Fruit fly (Drosophila melanogaster) whole organism, wandering third instar larva: ENCODE measurements around the gene CG7781.

ENCODE experiments used
- Abd-B ChIP-seq: fragments of >200 bp; optimal IDR thresholded peaks from 2 replicates; lab custom pipeline; 2017; ENCODE audit warnings: missing biosample characterization, missing genetic modification characterization
- CG32264 ChIP-seq: fragments of 200-800 bp; sonication (Bioruptor generic); optimal IDR thresholded peaks from 2 replicates; lab custom pipeline; 2016; ENCODE audit warnings: missing biosample characterization, missing genetic modification characterization
- CrebA ChIP-seq: fragments of 200-800 bp; sonication (Bioruptor generic); optimal IDR thresholded peaks from 2 replicates; lab custom pipeline; 2016; ENCODE audit warnings: missing biosample characterization, mild to moderate bottlenecking, missing genetic modification characterization, borderline replicate concordance
- Dfd ChIP-seq: fragments of >200 bp; optimal IDR thresholded peaks from 2 replicates; lab custom pipeline; 2017; ENCODE audit warnings: missing biosample characterization, missing genetic modification characterization
- Dif ChIP-seq: fragments of 200-275, 200-300 bp; sonication (Bioruptor generic); optimal IDR thresholded peaks from 2 replicates; lab custom pipeline; 2018; ENCODE audit warnings: missing biosample characterization, missing genetic modification characterization; ENCODE audit not compliant: partially characterized antibody
- HLH106 ChIP-seq: fragments of 200-800 bp; optimal IDR thresholded peaks from 3 replicates; lab custom pipeline; 2019; ENCODE audit warnings: missing biosample characterization, mild to moderate bottlenecking, missing genetic modification characterization, moderate library complexity
- Hnf4 ChIP-seq: fragments of 200-800 bp; sonication (Bioruptor generic); optimal IDR thresholded peaks from 2 replicates; lab custom pipeline; 2016; ENCODE audit warnings: missing biosample characterization, mild to moderate bottlenecking, missing genetic modification characterization
- Hr78 ChIP-seq: fragments of >200 bp; optimal IDR thresholded peaks from 2 replicates; lab custom pipeline; 2017; ENCODE audit warnings: missing biosample characterization, missing genetic modification characterization
- Hr83 ChIP-seq: fragments of 200-300 bp; sonication (Bioruptor generic); optimal IDR thresholded peaks from 2 replicates; lab custom pipeline; 2016; ENCODE audit warnings: missing biosample characterization, mild to moderate bottlenecking, missing genetic modification characterization, moderate library complexity; ENCODE audit not compliant: poor library complexity, severe bottlenecking
- Jra ChIP-seq: sonication (Bioruptor generic); optimal IDR thresholded peaks from 2 replicates; lab custom pipeline; 2016; ENCODE audit warnings: missing biosample characterization, missing genetic modification characterization
- Mio ChIP-seq: sonication (Bioruptor generic); optimal IDR thresholded peaks from 2 replicates; lab custom pipeline; 2016; ENCODE audit warnings: missing biosample characterization, missing genetic modification characterization
- Myc ChIP-seq: fragments of >200 bp; optimal IDR thresholded peaks from 2 replicates; lab custom pipeline; 2017
- N ChIP-seq: fragments of >200 bp; optimal IDR thresholded peaks from 2 replicates; lab custom pipeline; 2018; ENCODE audit warnings: missing biosample characterization, missing external identifiers, missing genetic modification characterization
- OdsH ChIP-seq: fragments of 200-800 bp; sonication (Bioruptor generic); optimal IDR thresholded peaks from 2 replicates; lab custom pipeline; 2016; ENCODE audit warnings: missing biosample characterization, mild to moderate bottlenecking, missing genetic modification characterization
- Rel ChIP-seq, 2 experiments: fragments of 200-800 bp; sonication (Bioruptor generic) in 1 of 2; optimal IDR thresholded peaks; 2 replicates in 1 of 2; 3 replicates in 1 of 2; lab custom pipeline; 2016 to 2019; ENCODE audit warnings: mild to moderate bottlenecking in 2 of 2, missing biosample characterization in 2 of 2, missing genetic modification characterization in 2 of 2, moderate library complexity in 1 of 2
- Sp1 ChIP-seq: fragments of 200-800 bp; sonication (Bioruptor generic); optimal IDR thresholded peaks from 3 replicates; lab custom pipeline; 2019; ENCODE audit warnings: missing biosample characterization, mild to moderate bottlenecking, missing genetic modification characterization, moderate library complexity
- Vsx2 ChIP-seq: fragments of 200-300, 225-300 bp; sonication (Bioruptor generic); optimal IDR thresholded peaks from 2 replicates; lab custom pipeline; 2018; ENCODE audit warnings: missing biosample characterization, missing genetic modification characterization; ENCODE audit not compliant: partially characterized antibody
- br ChIP-seq: fragments of 200-800 bp; sonication (Bioruptor generic); optimal IDR thresholded peaks from 2 replicates; lab custom pipeline; 2016; ENCODE audit warnings: missing biosample characterization, missing genetic modification characterization
- dl ChIP-seq, 2 experiments: fragments of 175-275, 200-275 bp in 1 of 2; fragments of 200-275 bp in 1 of 2; sonication (Bioruptor generic); optimal IDR thresholded peaks; lab custom pipeline; 2018; ENCODE audit warnings: mild to moderate bottlenecking in 2 of 2, missing biosample characterization in 2 of 2, missing genetic modification characterization in 2 of 2, moderate library complexity in 2 of 2; ENCODE audit not compliant: partially characterized antibody in 2 of 2, insufficient read depth in 1 of 2
- dsf ChIP-seq: sonication (Bioruptor generic); optimal IDR thresholded peaks from 2 replicates; lab custom pipeline; 2016; ENCODE audit warnings: missing biosample characterization, missing genetic modification characterization, borderline replicate concordance
- ey ChIP-seq: fragments of 200-800 bp; sonication (Bioruptor generic); optimal IDR thresholded peaks from 2 replicates; lab custom pipeline; 2016; ENCODE audit warnings: missing biosample characterization, missing genetic modification characterization
- foxo ChIP-seq, 2 experiments: fragments of 200-800 bp; sonication (Bioruptor generic); optimal IDR thresholded peaks; 2 replicates in 1 of 2; 3 replicates in 1 of 2; lab custom pipeline; 2016 to 2017; ENCODE audit warnings: missing biosample characterization in 2 of 2, missing genetic modification characterization in 2 of 2
- h ChIP-seq: fragments of 200-800 bp; sonication (Bioruptor generic); optimal IDR thresholded peaks from 3 replicates; lab custom pipeline; 2016; ENCODE audit warnings: missing biosample characterization, mild to moderate bottlenecking, missing genetic modification characterization
- jim ChIP-seq: fragments of 175-275, 200-325 bp; sonication (Bioruptor generic); optimal IDR thresholded peaks from 2 replicates; lab custom pipeline; 2016; ENCODE audit warnings: missing biosample characterization, mild to moderate bottlenecking, missing genetic modification characterization
- lola ChIP-seq: fragments of >200 bp; optimal IDR thresholded peaks from 2 replicates; lab custom pipeline; 2017; ENCODE audit warnings: missing biosample characterization, missing genetic modification characterization
- pan ChIP-seq: fragments of >200 bp; optimal IDR thresholded peaks from 2 replicates; lab custom pipeline; 2017
- psq ChIP-seq: fragments of 200-800 bp; sonication (Bioruptor generic); optimal IDR thresholded peaks from 3 replicates; lab custom pipeline; 2017; ENCODE audit warnings: missing biosample characterization, mild to moderate bottlenecking, missing genetic modification characterization, moderate library complexity
- rgr ChIP-seq: fragments of 200-800 bp; sonication (Bioruptor generic); optimal IDR thresholded peaks from 3 replicates; lab custom pipeline; 2016; ENCODE audit warnings: missing biosample characterization, mild to moderate bottlenecking, missing genetic modification characterization
- sage ChIP-seq: fragments of 200-800 bp; sonication (Bioruptor generic); optimal IDR thresholded peaks from 2 replicates; lab custom pipeline; 2016; ENCODE audit warnings: missing biosample characterization, mild to moderate bottlenecking, missing genetic modification characterization
- sv ChIP-seq: fragments of 200-800 bp; sonication (Bioruptor generic); optimal IDR thresholded peaks from 3 replicates; lab custom pipeline; 2016; ENCODE audit warnings: missing biosample characterization, missing genetic modification characterization
- tai ChIP-seq: sonication (Bioruptor generic); optimal IDR thresholded peaks from 2 replicates; lab custom pipeline; 2016; ENCODE audit warnings: missing biosample characterization, missing genetic modification characterization
- usp ChIP-seq: fragments of >200 bp; optimal IDR thresholded peaks from 2 replicates; lab custom pipeline; 2017; ENCODE audit warnings: missing biosample characterization, missing genetic modification characterization
- woc ChIP-seq: sonication (Bioruptor generic); optimal IDR thresholded peaks from 2 replicates; lab custom pipeline; 2016; ENCODE audit warnings: missing biosample characterization, mild to moderate bottlenecking, missing genetic modification characterization

Gene CG7781

DNA sequence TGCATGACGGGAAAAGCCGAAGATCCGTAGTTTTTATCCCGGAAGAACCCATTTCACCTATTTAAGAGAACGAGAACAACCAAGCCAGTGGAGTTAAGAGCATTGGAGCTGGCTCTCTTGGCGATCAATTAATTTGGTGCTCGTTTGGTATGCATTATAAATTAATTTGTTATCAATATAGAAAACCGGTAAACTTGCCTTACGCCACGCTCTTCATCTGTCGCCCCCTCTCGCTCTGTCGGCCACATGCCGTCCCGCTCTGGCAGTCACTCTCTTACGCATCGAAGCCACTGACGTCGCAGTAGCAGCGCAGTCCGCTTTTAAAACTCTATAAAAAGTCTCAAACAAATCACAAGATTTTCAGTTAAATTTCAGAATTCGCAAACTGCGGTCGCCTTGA, 21.1 kb upstream of the CG7781 start, which contains the start of gene CG7778:
Gene CG7778, plus strand, starts transcription at position 361 of the 400 bp plus-strand sequence.
- peak; percentile 26 for TF ChIP-seq Dif (GFP tag; lab: Kevin White, UChicago)
- no peak for TF ChIP-seq ey
- TF ChIP-seq Mio (GFP tag; lab: Kevin White, UChicago): no peak

DNA sequence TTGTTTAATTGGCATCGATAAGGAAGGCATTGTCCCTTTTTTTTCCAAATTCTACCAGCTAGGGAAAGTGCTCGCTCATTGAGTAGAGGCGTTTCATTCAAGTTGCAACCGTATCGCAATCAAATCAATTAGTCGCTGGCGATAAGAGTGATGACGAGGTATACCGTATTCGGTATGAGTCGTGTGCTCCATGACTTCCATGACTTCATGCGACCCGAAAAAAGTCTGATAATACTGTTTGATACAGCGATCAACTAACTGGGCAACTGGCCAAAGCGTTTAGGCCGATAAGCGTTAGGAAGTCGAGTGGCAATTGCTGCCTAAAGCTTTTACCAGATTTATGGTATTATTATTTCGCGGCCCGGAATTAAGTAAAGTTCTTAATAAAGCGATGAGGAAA, 19.3 kb upstream of the CG7781 start:
- TF ChIP-seq dsf (GFP tag; lab: Kevin White, UChicago): no peak
- TF ChIP-seq ey: no peak
- TF ChIP-seq Rel (GFP tag; optimal IDR thresholded peaks at IDR 0.05; lab: Kevin White, UChicago): no peak
- peak; percentile 20 for TF ChIP-seq Rel (tag; optimal IDR thresholded peaks at IDR 0.05; lab: Kevin White, UChicago)
- TF ChIP-seq tai (GFP tag; lab: Kevin White, UChicago): no peak
- TF ChIP-seq rgr (GFP tag; lab: Kevin White, UChicago): no peak
- TF ChIP-seq jim (GFP tag; lab: Kevin White, UChicago): no peak
- peak; percentile 63 for TF ChIP-seq h (GFP tag; lab: Kevin White, UChicago)

DNA sequence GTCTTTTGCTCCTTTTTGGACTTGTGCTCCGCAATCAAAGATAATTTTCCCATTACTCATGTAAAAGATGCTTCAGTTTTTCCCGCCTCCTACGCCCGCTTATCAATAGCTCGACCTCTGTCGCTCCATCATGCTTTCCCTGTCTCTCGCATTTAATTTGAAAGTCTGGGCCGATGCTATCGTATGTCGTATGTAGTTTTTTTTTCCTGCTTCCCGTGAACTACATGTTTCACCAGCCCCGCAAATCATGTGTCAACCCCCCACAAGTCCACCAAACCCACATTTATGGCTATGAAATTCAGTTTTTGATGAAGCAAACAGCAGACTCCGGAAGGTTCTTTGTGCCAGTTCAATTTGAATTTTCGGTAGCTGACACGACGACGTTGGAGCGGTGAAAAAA, 17.2 kb upstream of the CG7781 start, which contains the start of gene CG14273:
Gene CG14273, plus strand, starts transcription at position 301 of the 400 bp plus-strand sequence.
- TF ChIP-seq Abd-B (no peak), Dif (GFP tag; lab: Kevin White, UChicago) (no peak), CrebA (GFP tag; lab: Kevin White, UChicago) (no peak), OdsH (no peak), sage (GFP tag; lab: Kevin White, UChicago) (no peak), Rel (GFP tag; optimal IDR thresholded peaks at IDR 0.05; lab: Kevin White, UChicago) (no peak), Rel (tag; optimal IDR thresholded peaks at IDR 0.05; lab: Kevin White, UChicago) (no peak), Hnf4 (no peak), ey (no peak), CG32264 (GFP tag; lab: Kevin White, UChicago) (no peak), lola (no peak), Vsx2 (GFP tag; lab: Kevin White, UChicago) (no peak)

dm6 chr2L:8339751-8340349, 14.6 kb upstream of the CG7781 start:
- TF ChIP-seq Hr78 (GFP tag; lab: Kevin White, UChicago) (no peak), usp (GFP tag; lab: Kevin White, UChicago) (no peak), Rel (GFP tag; optimal IDR thresholded peaks at IDR 0.05; lab: Kevin White, UChicago) (no peak), Rel (tag; optimal IDR thresholded peaks at IDR 0.05; lab: Kevin White, UChicago) (peak; percentile 96)

DNA sequence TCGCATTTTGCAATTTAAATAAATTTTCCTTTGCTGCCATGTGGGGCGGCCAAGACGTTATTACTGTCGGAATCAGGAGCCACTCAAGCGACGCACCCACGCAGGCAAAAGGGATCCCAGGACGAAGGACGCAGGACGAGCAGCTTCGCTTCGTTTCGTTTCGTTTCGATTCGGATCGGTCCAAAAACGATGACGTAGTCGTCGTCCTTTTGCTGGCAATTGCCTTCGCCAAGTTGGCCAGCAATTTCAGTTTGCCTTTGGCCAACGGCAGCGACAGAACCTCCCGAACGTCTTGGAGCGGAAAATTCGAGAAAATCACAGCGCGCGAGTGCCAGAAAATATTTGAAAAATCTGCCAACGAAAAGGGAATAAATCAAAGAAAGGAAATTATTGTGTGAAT, 12.8 kb upstream of the CG7781 start, which contains the start of gene witty:
Gene witty, plus strand, starts transcription at position 249 of the 400 bp plus-strand sequence.
- TF ChIP-seq usp (GFP tag; lab: Kevin White, UChicago) (no peak), psq (GFP tag; lab: Kevin White, UChicago) (no peak), N (GFP tag; lab: Kevin White, UChicago) (no peak), sage (GFP tag; lab: Kevin White, UChicago) (no peak), woc (no peak), Dif (GFP tag; lab: Kevin White, UChicago) (no peak), dl (GFP tag; optimal IDR thresholded peaks at IDR 0.05; lab: Kevin White, UChicago; ENCODE audit: insufficient read depth in 1 of 2, partially characterized antibody in 2 of 2) (no peak), Hr83 (no peak), tai (GFP tag; lab: Kevin White, UChicago) (no peak), Jra (no peak), dsf (GFP tag; lab: Kevin White, UChicago) (no peak), Myc (lab: Kevin White, UChicago) (no peak), rgr (GFP tag; lab: Kevin White, UChicago) (no peak), Dfd (no peak), Rel (GFP tag; optimal IDR thresholded peaks at IDR 0.05; lab: Kevin White, UChicago) (no peak), Rel (tag; optimal IDR thresholded peaks at IDR 0.05; lab: Kevin White, UChicago) (no peak)
- TF ChIP-seq, all 38 proteins: peak for 0

DNA sequence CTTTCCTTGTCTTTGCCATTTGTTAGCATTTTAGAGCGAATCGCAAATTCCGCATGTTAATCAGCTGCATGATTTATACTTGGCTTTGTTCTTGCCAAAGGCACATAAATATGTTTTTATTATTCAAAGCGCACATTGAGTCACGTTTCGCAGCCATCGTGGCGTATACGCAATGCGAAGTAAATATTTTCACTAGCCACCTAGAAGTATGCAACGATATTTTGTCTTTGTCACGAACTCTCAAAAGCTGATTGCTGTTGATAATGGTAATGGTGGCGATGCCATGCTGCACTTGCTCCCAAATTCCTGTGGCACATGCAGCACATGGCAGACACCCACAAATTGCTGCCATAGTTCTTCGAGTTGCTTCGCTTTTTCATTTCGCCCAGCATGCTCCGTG, 9.5 kb upstream of the CG7781 start:
- no peak for TF ChIP-seq dl (GFP tag; optimal IDR thresholded peaks at IDR 0.05; lab: Kevin White, UChicago; ENCODE audit: insufficient read depth in 1 of 2, partially characterized antibody in 2 of 2)
- TF ChIP-seq sv: no peak
- TF ChIP-seq N (GFP tag; lab: Kevin White, UChicago): no peak
- peak; percentile 2 for TF ChIP-seq Myc (lab: Kevin White, UChicago)
- TF ChIP-seq foxo (GFP tag; optimal IDR thresholded peaks at IDR 0.05; lab: Kevin White, UChicago): no peak
- TF ChIP-seq HLH106: no peak
- TF ChIP-seq pan (lab: Kevin White, UChicago): no peak
- TF ChIP-seq ey: no peak
- no peak for TF ChIP-seq Vsx2 (GFP tag; lab: Kevin White, UChicago)
- TF ChIP-seq rgr (GFP tag; lab: Kevin White, UChicago): no peak
- no peak for TF ChIP-seq tai (GFP tag; lab: Kevin White, UChicago)
- no peak for TF ChIP-seq Sp1 (GFP tag; lab: Kevin White, UChicago)
- no peak for TF ChIP-seq Jra
- TF ChIP-seq br (GFP tag; lab: Kevin White, UChicago): no peak
- TF ChIP-seq Dif (GFP tag; lab: Kevin White, UChicago): peak; percentile 76
- no peak for TF ChIP-seq CG32264 (GFP tag; lab: Kevin White, UChicago)
- no peak for TF ChIP-seq CrebA (GFP tag; lab: Kevin White, UChicago)
- TF ChIP-seq, all 38 proteins: peak for 2
